Worm (Caenorhabditis elegans) whole organism, early embryonic: ENCODE data around the gene F47B8.10.

ENCODE experiments used
- ama-1 ChIP-seq: fragments of 150-350 bp; optimal IDR thresholded peaks from 2 replicates; lab custom pipeline; 2014
- ets-7 ChIP-seq: sonication (generic microtip); optimal IDR thresholded peaks from 2 replicates; lab custom pipeline; 2016; ENCODE audit warnings: missing genotype, missing genetic modification characterization, missing compliant biosample characterization
- flt-1 ChIP-seq: fragments of 200-800 bp; sonication (Bioruptor generic); IDR thresholded peaks from 2 replicates; pipeline ENCODE4 v1.3.6; 2022; ENCODE audit warnings: missing genetic modification characterization, missing compliant biosample characterization

- TF ChIP-seq ama-1 (lab: Kevin White, UChicago): no peak
- no peak for TF ChIP-seq flt-1 (GFP tag; lab: Robert Waterston, UW)
- no peak for TF ChIP-seq ets-7 (tag; lab: Kevin White, UChicago)
These were observed 45.3 kb upstream of the F47B8.10 start, which contains the start of gene F14D7.3 for ce11 chrV:14296499-14296898.
